Worm (Caenorhabditis elegans) whole organism, midembryonic: ENCODE measurements around the gene asp-17.

ENCODE experiments used
- cog-1 ChIP-seq: sonication (generic microtip); optimal IDR thresholded peaks from 2 replicates; lab custom pipeline; 2016; ENCODE audit warnings: missing genetic modification characterization, missing compliant biosample characterization
- ref-1 ChIP-seq: fragments of 200-800 bp; sonication (Bioruptor generic); conservative IDR thresholded peaks from 2 replicates; pipeline ENCODE4 v1.3.6; 2022; ENCODE audit warnings: missing genetic modification reagents, missing genetic modification characterization, missing compliant biosample characterization
- ztf-29 ChIP-seq: fragments of 200-800 bp; sonication (Bioruptor generic); IDR thresholded peaks from 2 replicates; pipeline ENCODE4 v1.3.6; 2022; ENCODE audit warnings: missing genetic modification reagents, missing genetic modification characterization, missing compliant biosample characterization

- no peak for TF ChIP-seq cog-1 (tag; lab: Kevin White, UChicago)
- TF ChIP-seq ref-1 (GFP tag; lab: Robert Waterston, UW) = no peak
- TF ChIP-seq ztf-29 (GFP tag; lab: Robert Waterston, UW) = no peak
Measured at ce11 chrV:19037222-19037621, at the start of gene asp-17.
